Worm (Caenorhabditis elegans) whole organism, L3 larva: ENCODE measurements around the gene par-3.

Experiments
- ceh-82 ChIP-seq: fragments of 150-350 bp; optimal IDR thresholded peaks from 2 replicates; lab custom pipeline; 2014; ENCODE audit warnings: missing biosample characterization, missing genetic modification characterization
- elt-2 ChIP-seq: sonication (generic microtip); optimal IDR thresholded peaks from 2 replicates; lab custom pipeline; 2016; ENCODE audit warnings: missing genetic modification reagents, mild to moderate bottlenecking, missing genetic modification characterization, missing compliant biosample characterization
- mdl-1 ChIP-seq: fragments of 150-350 bp; optimal IDR thresholded peaks from 2 replicates; lab custom pipeline; 2014; ENCODE audit warnings: missing biosample characterization, missing genetic modification characterization
- mml-1 ChIP-seq: fragments of 150-350 bp; sonication (generic microtip); optimal IDR thresholded peaks from 3 replicates; lab custom pipeline; 2014; ENCODE audit warnings: missing biosample characterization, missing genetic modification characterization
- nhr-77 ChIP-seq: fragments of 150-350 bp; optimal IDR thresholded peaks from 2 replicates; lab custom pipeline; 2014; ENCODE audit warnings: missing biosample characterization, missing genetic modification characterization
- skn-1 ChIP-seq: fragments of 150-350 bp; optimal IDR thresholded peaks from 2 replicates; lab custom pipeline; 2014; ENCODE audit warnings: missing biosample characterization, missing genetic modification characterization
- unc-62 ChIP-seq: fragments of 150-350 bp; sonication (generic microtip); optimal IDR thresholded peaks from 4 replicates; lab custom pipeline; 2014; ENCODE audit warnings: missing biosample characterization, missing genetic modification reagents, missing genetic modification characterization
- ztf-11 ChIP-seq: fragments of 150-350 bp; optimal IDR thresholded peaks from 2 replicates; lab custom pipeline; 2014; ENCODE audit warnings: missing biosample characterization, missing genetic modification characterization
- ztf-4 ChIP-seq: fragments of 150-350 bp; optimal IDR thresholded peaks from 2 replicates; lab custom pipeline; 2014; ENCODE audit warnings: missing biosample characterization, missing genetic modification characterization

DNA sequence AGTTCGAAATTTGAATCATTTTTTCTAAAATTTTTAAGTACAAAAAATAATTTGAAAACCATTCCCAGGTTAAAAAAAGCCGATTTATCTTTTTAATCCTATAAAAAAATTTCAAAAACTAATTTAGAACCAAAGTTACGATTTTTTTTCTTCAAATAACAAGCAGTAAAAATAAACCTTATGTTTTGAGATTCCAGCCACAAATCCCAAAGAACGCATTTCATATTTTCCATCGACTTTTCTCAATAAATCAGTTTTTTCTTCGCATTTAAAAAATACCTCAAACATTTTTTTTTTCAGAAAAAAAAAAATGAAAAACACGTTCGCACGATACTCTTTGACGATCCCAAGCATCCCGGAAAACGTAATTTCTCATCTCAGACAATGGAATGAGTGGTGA, 28.9 kb upstream of the par-3 start, which contains the start of gene ckk-1:
- no peak for TF ChIP-seq ceh-82
- TF ChIP-seq ztf-11 = no peak
- no peak for TF ChIP-seq nhr-77 (tag; lab: Kevin White, UChicago)
- TF ChIP-seq ztf-4 = no peak
- TF ChIP-seq unc-62 (GFP tag; lab: Kevin White, UChicago) = no peak
- TF ChIP-seq elt-2 (tag; lab: Kevin White, UChicago) = no peak
- no peak for TF ChIP-seq mdl-1 (tag; lab: Kevin White, UChicago)
- TF ChIP-seq skn-1 = no peak
- no peak for TF ChIP-seq mml-1
